Worm (Caenorhabditis elegans): Measurements from ENCODE around the gene F58B4.5.

Gene F58B4.5

ce11 chrV:10960544-10960943, 28.1 kb downstream of the F58B4.5 start, which contains the start of gene vps-36:
Gene vps-36 (minus strand): TSS chrV:10960669.
- TF ChIP-seq ceh-43 (GFP tag; optimal IDR thresholded peaks at IDR 0.05) = no peak
- no peak for TF ChIP-seq elt-1 (tag; optimal IDR thresholded peaks at IDR 0.05; ENCODE audit: borderline replicate concordance, insufficient read depth)
- no peak for TF ChIP-seq tbx-8 (GFP tag; optimal IDR thresholded peaks at IDR 0.05)
- no peak for TF ChIP-seq nhr-12 (tag; optimal IDR thresholded peaks at IDR 0.05)
- TF ChIP-seq snpc-4 (tag; optimal IDR thresholded peaks at IDR 0.05) = no peak
- TF ChIP-seq ces-1 (GFP tag; optimal IDR thresholded peaks at IDR 0.05) = no peak

- TF ChIP-seq drap-1 (GFP tag; optimal IDR thresholded peaks at IDR 0.05) (peak; percentile 43), cnd-1 (tag; optimal IDR thresholded peaks at IDR 0.05) (no peak), nhr-76 (tag; optimal IDR thresholded peaks at IDR 0.05) (no peak), ham-2 (GFP tag; optimal IDR thresholded peaks at IDR 0.05) (no peak), ces-1 (GFP tag; optimal IDR thresholded peaks at IDR 0.05) (peak; percentile 80), M03D4.4 (tag; optimal IDR thresholded peaks at IDR 0.05) (no peak), unc-120 (tag; optimal IDR thresholded peaks at IDR 0.05; ENCODE audit: poor library complexity, severe bottlenecking) (peak; percentile 88), mab-5 (tag; optimal IDR thresholded peaks at IDR 0.05) (no peak), mls-2 (tag; optimal IDR thresholded peaks at IDR 0.05) (peak; percentile 24), ceh-43 (GFP tag; optimal IDR thresholded peaks at IDR 0.05) (no peak), mep-1 (tag; optimal IDR thresholded peaks at IDR 0.05) (no peak), nhr-2 (tag; optimal IDR thresholded peaks at IDR 0.05) (no peak), zip-8 (tag; optimal IDR thresholded peaks at IDR 0.05) (no peak), lin-32 (GFP tag; optimal IDR thresholded peaks at IDR 0.05) (no peak), nhr-28 (tag; optimal IDR thresholded peaks at IDR 0.05) (no peak), sptf-1 (tag; optimal IDR thresholded peaks at IDR 0.05) (peak; percentile 26), elt-1 (tag; optimal IDR thresholded peaks at IDR 0.05; ENCODE audit: borderline replicate concordance, insufficient read depth) (no peak)
These were observed 29.0 kb downstream of the F58B4.5 start for ce11 chrV:10961448-10961870.

ce11 chrV:10965501-10965900, 33.0 kb downstream of the F58B4.5 start, which contains the start of the genes ctf-4 and eef-1G:
Gene ctf-4 (minus strand): TSS chrV:10965539.
Gene eef-1G (plus strand): TSS chrV:10965719.
- TF ChIP-seq ham-2 (GFP tag; optimal IDR thresholded peaks at IDR 0.05) (peak; percentile 20), unc-39 (tag; optimal IDR thresholded peaks at IDR 0.05) (no peak), pha-4 (tag; optimal IDR thresholded peaks at IDR 0.05) (peak; percentile 97), M03D4.4 (tag; optimal IDR thresholded peaks at IDR 0.05) (peak; percentile 53), ztf-11 (tag; optimal IDR thresholded peaks at IDR 0.05) (no peak), lin-13 (tag; optimal IDR thresholded peaks at IDR 0.05) (peak; percentile 96), ceh-43 (GFP tag; optimal IDR thresholded peaks at IDR 0.05) (no peak), ceh-83 (GFP tag; optimal IDR thresholded peaks at IDR 0.05) (no peak), unc-120 (tag; optimal IDR thresholded peaks at IDR 0.05; ENCODE audit: poor library complexity, severe bottlenecking) (peak; percentile 23), flh-1 (GFP tag; optimal IDR thresholded peaks at IDR 0.05) (no peak), drap-1 (GFP tag; optimal IDR thresholded peaks at IDR 0.05) (peak; percentile 39), cnd-1 (tag; optimal IDR thresholded peaks at IDR 0.05) (peak; percentile 47), tbx-8 (GFP tag; optimal IDR thresholded peaks at IDR 0.05) (no peak), mls-2 (tag; optimal IDR thresholded peaks at IDR 0.05) (no peak), blmp-1 (tag; optimal IDR thresholded peaks at IDR 0.05) (no peak), nhr-237 (tag; optimal IDR thresholded peaks at IDR 0.05) (peak; percentile 94), lsy-2 (tag; optimal IDR thresholded peaks at IDR 0.05) (no peak), elt-1 (tag; optimal IDR thresholded peaks at IDR 0.05; ENCODE audit: borderline replicate concordance, insufficient read depth) (no peak), nhr-76 (tag; optimal IDR thresholded peaks at IDR 0.05) (no peak), zip-8 (tag; optimal IDR thresholded peaks at IDR 0.05) (no peak), unc-62 (GFP tag; optimal IDR thresholded peaks at IDR 0.05) (no peak), mep-1 (tag; optimal IDR thresholded peaks at IDR 0.05) (peak; percentile 98), lin-32 (GFP tag; optimal IDR thresholded peaks at IDR 0.05) (no peak), ceh-39 (tag; optimal IDR thresholded peaks at IDR 0.05) (no peak), elt-3 (tag; optimal IDR thresholded peaks at IDR 0.05) (peak; percentile 62), hlh-1 (tag; optimal IDR thresholded peaks at IDR 0.05) (peak; percentile 81), nhr-2 (tag; optimal IDR thresholded peaks at IDR 0.05) (no peak), bed-3 (GFP tag; optimal IDR thresholded peaks at IDR 0.05) (no peak), sptf-1 (tag; optimal IDR thresholded peaks at IDR 0.05) (no peak), nhr-12 (tag; optimal IDR thresholded peaks at IDR 0.05) (no peak), mab-5 (tag; optimal IDR thresholded peaks at IDR 0.05) (no peak), ces-1 (GFP tag; optimal IDR thresholded peaks at IDR 0.05) (no peak), nhr-28 (tag; optimal IDR thresholded peaks at IDR 0.05) (no peak), sem-2 (GFP tag; optimal IDR thresholded peaks at IDR 0.05) (no peak), snpc-4 (tag; optimal IDR thresholded peaks at IDR 0.05) (no peak)

All from whole organism, mixed stage, embryonic.